Fruit fly (Drosophila melanogaster) whole organism, wandering third instar larva: ENCODE results near the gene ci.
A peak's percentile ranks its signal among the peaks of the same experiment; 100 is the strongest.

Experiments
- Abd-B ChIP-seq: fragments of >200 bp; optimal IDR thresholded peaks from 2 replicates; lab custom pipeline; 2017; ENCODE audit warnings: missing biosample characterization, missing genetic modification characterization
- CG32264 ChIP-seq: fragments of 200-800 bp; sonication (Bioruptor generic); optimal IDR thresholded peaks from 2 replicates; lab custom pipeline; 2016; ENCODE audit warnings: missing biosample characterization, missing genetic modification characterization
- CG9705 ChIP-seq: fragments of 200-800 bp; sonication (Bioruptor generic); optimal IDR thresholded peaks from 2 replicates; lab custom pipeline; 2018; ENCODE audit warnings: missing biosample characterization, mild to moderate bottlenecking, missing genetic modification characterization
- CrebA ChIP-seq: fragments of 200-800 bp; sonication (Bioruptor generic); optimal IDR thresholded peaks from 2 replicates; lab custom pipeline; 2016; ENCODE audit warnings: missing biosample characterization, mild to moderate bottlenecking, missing genetic modification characterization, borderline replicate concordance
- Dfd ChIP-seq: fragments of >200 bp; optimal IDR thresholded peaks from 2 replicates; lab custom pipeline; 2017; ENCODE audit warnings: missing biosample characterization, missing genetic modification characterization
- Dif ChIP-seq: fragments of 200-275, 200-300 bp; sonication (Bioruptor generic); optimal IDR thresholded peaks from 2 replicates; lab custom pipeline; 2018; ENCODE audit warnings: missing biosample characterization, missing genetic modification characterization; ENCODE audit not compliant: partially characterized antibody
- GATAd ChIP-seq: sonication (Bioruptor generic); optimal IDR thresholded peaks from 2 replicates; lab custom pipeline; 2016; ENCODE audit warnings: missing biosample characterization, missing genetic modification characterization
- HLH106 ChIP-seq: fragments of 200-800 bp; optimal IDR thresholded peaks from 3 replicates; lab custom pipeline; 2019; ENCODE audit warnings: missing biosample characterization, mild to moderate bottlenecking, missing genetic modification characterization, moderate library complexity
- Hnf4 ChIP-seq: fragments of 200-800 bp; sonication (Bioruptor generic); optimal IDR thresholded peaks from 2 replicates; lab custom pipeline; 2016; ENCODE audit warnings: missing biosample characterization, mild to moderate bottlenecking, missing genetic modification characterization
- Hr78 ChIP-seq: fragments of >200 bp; optimal IDR thresholded peaks from 2 replicates; lab custom pipeline; 2017; ENCODE audit warnings: missing biosample characterization, missing genetic modification characterization
- Hr83 ChIP-seq: fragments of 200-300 bp; sonication (Bioruptor generic); optimal IDR thresholded peaks from 2 replicates; lab custom pipeline; 2016; ENCODE audit warnings: missing biosample characterization, mild to moderate bottlenecking, missing genetic modification characterization, moderate library complexity; ENCODE audit not compliant: poor library complexity, severe bottlenecking
- Jra ChIP-seq: sonication (Bioruptor generic); optimal IDR thresholded peaks from 2 replicates; lab custom pipeline; 2016; ENCODE audit warnings: missing biosample characterization, missing genetic modification characterization
- Myc ChIP-seq: fragments of >200 bp; optimal IDR thresholded peaks from 2 replicates; lab custom pipeline; 2017
- N ChIP-seq: fragments of >200 bp; optimal IDR thresholded peaks from 2 replicates; lab custom pipeline; 2018; ENCODE audit warnings: missing biosample characterization, missing external identifiers, missing genetic modification characterization
- OdsH ChIP-seq: fragments of 200-800 bp; sonication (Bioruptor generic); optimal IDR thresholded peaks from 2 replicates; lab custom pipeline; 2016; ENCODE audit warnings: missing biosample characterization, mild to moderate bottlenecking, missing genetic modification characterization
- Sp1 ChIP-seq: fragments of 200-800 bp; sonication (Bioruptor generic); optimal IDR thresholded peaks from 3 replicates; lab custom pipeline; 2019; ENCODE audit warnings: missing biosample characterization, mild to moderate bottlenecking, missing genetic modification characterization, moderate library complexity
- Vsx2 ChIP-seq: fragments of 200-300, 225-300 bp; sonication (Bioruptor generic); optimal IDR thresholded peaks from 2 replicates; lab custom pipeline; 2018; ENCODE audit warnings: missing biosample characterization, missing genetic modification characterization; ENCODE audit not compliant: partially characterized antibody
- br ChIP-seq: fragments of 200-800 bp; sonication (Bioruptor generic); optimal IDR thresholded peaks from 2 replicates; lab custom pipeline; 2016; ENCODE audit warnings: missing biosample characterization, missing genetic modification characterization
- brk ChIP-seq: fragments of 200-800 bp; sonication (Bioruptor generic); optimal IDR thresholded peaks from 2 replicates; lab custom pipeline; 2016; ENCODE audit warnings: missing biosample characterization, mild to moderate bottlenecking, missing genetic modification characterization
- dl ChIP-seq, 2 experiments: fragments of 175-275, 200-275 bp in 1 of 2; fragments of 200-275 bp in 1 of 2; sonication (Bioruptor generic); optimal IDR thresholded peaks; lab custom pipeline; 2018; ENCODE audit warnings: mild to moderate bottlenecking in 2 of 2, missing biosample characterization in 2 of 2, missing genetic modification characterization in 2 of 2, moderate library complexity in 2 of 2; ENCODE audit not compliant: partially characterized antibody in 2 of 2, insufficient read depth in 1 of 2
- dmrt93B ChIP-seq: fragments of 200-800 bp; sonication (Bioruptor generic); optimal IDR thresholded peaks from 2 replicates; lab custom pipeline; 2018; ENCODE audit warnings: missing biosample characterization, mild to moderate bottlenecking, missing genetic modification characterization
- dsf ChIP-seq: sonication (Bioruptor generic); optimal IDR thresholded peaks from 2 replicates; lab custom pipeline; 2016; ENCODE audit warnings: missing biosample characterization, missing genetic modification characterization, borderline replicate concordance
- ey ChIP-seq: fragments of 200-800 bp; sonication (Bioruptor generic); optimal IDR thresholded peaks from 2 replicates; lab custom pipeline; 2016; ENCODE audit warnings: missing biosample characterization, missing genetic modification characterization
- foxo ChIP-seq, 2 experiments: fragments of 200-800 bp; sonication (Bioruptor generic); optimal IDR thresholded peaks; 2 replicates in 1 of 2; 3 replicates in 1 of 2; lab custom pipeline; 2016 to 2017; ENCODE audit warnings: missing biosample characterization in 2 of 2, missing genetic modification characterization in 2 of 2
- fru ChIP-seq: fragments of 200-800 bp; sonication (Bioruptor generic); optimal IDR thresholded peaks from 3 replicates; lab custom pipeline; 2016; ENCODE audit warnings: missing biosample characterization, mild to moderate bottlenecking, missing genetic modification characterization
- h ChIP-seq: fragments of 200-800 bp; sonication (Bioruptor generic); optimal IDR thresholded peaks from 3 replicates; lab custom pipeline; 2016; ENCODE audit warnings: missing biosample characterization, mild to moderate bottlenecking, missing genetic modification characterization
- jim ChIP-seq: fragments of 175-275, 200-325 bp; sonication (Bioruptor generic); optimal IDR thresholded peaks from 2 replicates; lab custom pipeline; 2016; ENCODE audit warnings: missing biosample characterization, mild to moderate bottlenecking, missing genetic modification characterization
- lola ChIP-seq: fragments of >200 bp; optimal IDR thresholded peaks from 2 replicates; lab custom pipeline; 2017; ENCODE audit warnings: missing biosample characterization, missing genetic modification characterization
- pan ChIP-seq: fragments of >200 bp; optimal IDR thresholded peaks from 2 replicates; lab custom pipeline; 2017
- psq ChIP-seq: fragments of 200-800 bp; sonication (Bioruptor generic); optimal IDR thresholded peaks from 3 replicates; lab custom pipeline; 2017; ENCODE audit warnings: missing biosample characterization, mild to moderate bottlenecking, missing genetic modification characterization, moderate library complexity
- rgr ChIP-seq: fragments of 200-800 bp; sonication (Bioruptor generic); optimal IDR thresholded peaks from 3 replicates; lab custom pipeline; 2016; ENCODE audit warnings: missing biosample characterization, mild to moderate bottlenecking, missing genetic modification characterization
- tai ChIP-seq: sonication (Bioruptor generic); optimal IDR thresholded peaks from 2 replicates; lab custom pipeline; 2016; ENCODE audit warnings: missing biosample characterization, missing genetic modification characterization
- usp ChIP-seq: fragments of >200 bp; optimal IDR thresholded peaks from 2 replicates; lab custom pipeline; 2017; ENCODE audit warnings: missing biosample characterization, missing genetic modification characterization
- woc ChIP-seq: sonication (Bioruptor generic); optimal IDR thresholded peaks from 2 replicates; lab custom pipeline; 2016; ENCODE audit warnings: missing biosample characterization, mild to moderate bottlenecking, missing genetic modification characterization

The ci gene

DNA sequence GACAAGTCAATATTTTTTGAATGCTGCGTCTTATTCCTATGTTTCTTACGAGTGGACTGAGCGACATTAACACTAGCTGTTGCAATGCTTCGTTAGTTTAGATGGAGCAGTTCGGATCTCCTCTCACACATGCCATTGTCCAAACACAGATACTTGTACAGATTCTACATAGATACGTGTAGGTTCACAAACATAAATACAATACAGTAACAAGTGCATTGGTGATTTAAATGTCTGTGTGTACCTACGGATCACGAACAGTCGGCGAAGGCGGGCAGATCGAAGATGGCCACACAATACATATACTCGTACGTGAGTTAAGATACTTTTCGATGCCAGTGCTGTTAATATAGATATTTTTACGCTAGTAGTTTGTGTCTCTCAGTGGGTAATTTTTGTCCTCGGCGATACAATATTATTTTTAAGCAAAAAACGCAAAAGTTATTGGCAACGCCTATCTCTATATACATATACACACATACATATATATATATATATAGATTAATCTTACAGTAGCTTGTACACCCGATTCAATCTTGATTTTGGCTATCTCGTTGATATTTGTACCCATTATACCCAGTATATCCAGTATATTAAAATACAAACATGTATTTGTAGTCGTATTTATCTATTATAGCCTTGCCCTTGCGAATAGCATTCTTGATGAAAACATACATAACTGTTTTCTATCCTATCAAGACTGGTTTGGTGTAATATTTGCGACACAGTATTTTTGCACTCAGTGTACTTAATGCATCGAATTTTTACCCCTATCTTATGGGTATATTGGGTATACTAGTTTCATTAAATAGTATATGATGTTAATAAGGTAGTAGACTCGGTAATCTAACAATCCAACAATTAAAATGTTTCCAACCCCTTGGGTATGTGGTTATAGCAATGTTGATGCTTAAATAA lies at the start of gene ci:
TSS of gene ci (minus strand) at position 800 of the 918 bp plus-strand sequence.
- TF ChIP-seq rgr (GFP tag; lab: Kevin White, UChicago) (no peak), woc (GFP tag; lab: Kevin White, UChicago) (peak; percentile 59), pan (lab: Kevin White, UChicago) (no peak), psq (GFP tag; lab: Kevin White, UChicago) (peak; percentile 13), tai (no peak), Hr83 (GFP tag; lab: Kevin White, UChicago) (peak; percentile 67), Myc (lab: Kevin White, UChicago) (peak; percentile 82), Vsx2 (GFP tag; lab: Kevin White, UChicago) (peak; percentile 15), dsf (no peak), Jra (GFP tag; lab: Kevin White, UChicago) (peak; percentile 14), Dfd (GFP tag; lab: Kevin White, UChicago) (no peak), N (GFP tag; lab: Kevin White, UChicago) (peak; percentile 75), HLH106 (no peak), Sp1 (GFP tag; lab: Kevin White, UChicago) (no peak), br (GFP tag; lab: Kevin White, UChicago) (no peak), Abd-B (GFP tag; lab: Kevin White, UChicago) (no peak), jim (no peak), ey (no peak), brk (GFP tag; lab: Kevin White, UChicago) (peak; percentile 13), OdsH (no peak), CrebA (GFP tag; lab: Kevin White, UChicago) (peak; percentile 73), Dif (peak; percentile 35), fru (GFP tag; lab: Kevin White, UChicago) (peak; percentile 59), Hnf4 (GFP tag; lab: Kevin White, UChicago) (peak; percentile 46), usp (GFP tag; lab: Kevin White, UChicago) (no peak), dmrt93B (GFP tag; lab: Kevin White, UChicago) (no peak), dl (GFP tag; optimal IDR thresholded peaks at IDR 0.05; lab: Kevin White, UChicago; ENCODE audit: insufficient read depth in 1 of 2, partially characterized antibody in 2 of 2) (peak in 1 of 2 experiments; percentile 16), Hr78 (GFP tag; lab: Kevin White, UChicago) (no peak)

dm6 chr4:102155-102554 lies 45.3 kb upstream of the ci start:
- TF ChIP-seq Sp1 (GFP tag; lab: Kevin White, UChicago) (no peak), CG32264 (GFP tag; lab: Kevin White, UChicago) (no peak), Dfd (GFP tag; lab: Kevin White, UChicago) (no peak), br (GFP tag; lab: Kevin White, UChicago) (no peak)

dm6 chr4:92000-92399 lies 35.2 kb upstream of the ci start:
- no peak for TF ChIP-seq Hr78 (GFP tag; lab: Kevin White, UChicago)
- no peak for TF ChIP-seq OdsH
- no peak for TF ChIP-seq tai
- TF ChIP-seq usp (GFP tag; lab: Kevin White, UChicago), result no peak
- TF ChIP-seq foxo (GFP tag; optimal IDR thresholded peaks at IDR 0.05; lab: Kevin White, UChicago), result no peak
- no peak for TF ChIP-seq GATAd (GFP tag; lab: Kevin White, UChicago)
- no peak for TF ChIP-seq Dfd (GFP tag; lab: Kevin White, UChicago)
- TF ChIP-seq lola (GFP tag; lab: Kevin White, UChicago), result no peak
- TF ChIP-seq pan (lab: Kevin White, UChicago), result no peak
- TF ChIP-seq dl (GFP tag; optimal IDR thresholded peaks at IDR 0.05; lab: Kevin White, UChicago; ENCODE audit: insufficient read depth in 1 of 2, partially characterized antibody in 2 of 2), result no peak
- no peak for TF ChIP-seq CG9705 (GFP tag; lab: Kevin White, UChicago)
- TF ChIP-seq Hr83 (GFP tag; lab: Kevin White, UChicago), result no peak
- no peak for TF ChIP-seq h
- TF ChIP-seq Jra (GFP tag; lab: Kevin White, UChicago), result no peak
- no peak for TF ChIP-seq Myc (lab: Kevin White, UChicago)
- no peak for TF ChIP-seq dmrt93B (GFP tag; lab: Kevin White, UChicago)
